Worm (Caenorhabditis elegans): ENCODE measurements around the gene C02B4.3.
A peak's percentile ranks its signal among the peaks of the same experiment; 100 is the strongest.

Gene C02B4.3

ce11 chrX:12663537-12663936, 3.9 kb upstream of the C02B4.3 start, which contains the start of gene nlp-76:
nlp-76 (minus strand) TSS chrX:12663903.
- TF ChIP-seq tra-4 (tag; optimal IDR thresholded peaks at IDR 0.05): no peak
- no peak for TF ChIP-seq ets-7 (tag; optimal IDR thresholded peaks at IDR 0.05)
- no peak for TF ChIP-seq flt-1 (GFP tag; IDR thresholded peaks at IDR 0.05)
- TF ChIP-seq ceh-36 (tag; optimal IDR thresholded peaks at IDR 0.05): no peak
- TF ChIP-seq scrt-1 (GFP tag; IDR thresholded peaks at IDR 0.05): no peak
- TF ChIP-seq B0310.2 (tag; optimal IDR thresholded peaks at IDR 0.05): no peak
- TF ChIP-seq sea-1 (GFP tag; conservative IDR thresholded peaks at IDR 0.05): no peak
- no peak for TF ChIP-seq ama-1 (optimal IDR thresholded peaks at IDR 0.05)
- no peak for TF ChIP-seq tbx-11 (GFP tag; IDR thresholded peaks at IDR 0.05)
- no peak for TF ChIP-seq ceh-13 (GFP tag; optimal IDR thresholded peaks at IDR 0.05)
- TF ChIP-seq F13C5.2 (tag; optimal IDR thresholded peaks at IDR 0.05): no peak
- no peak for TF ChIP-seq aly-1 (tag; optimal IDR thresholded peaks at IDR 0.05)
- no peak for TF ChIP-seq hnd-1 (tag; optimal IDR thresholded peaks at IDR 0.05)
- no peak for TF ChIP-seq hmg-4 (GFP tag; optimal IDR thresholded peaks at IDR 0.05)
- TF ChIP-seq hmbx-1 (tag; optimal IDR thresholded peaks at IDR 0.05): no peak

ce11 chrX:12663114-12663513, 3.5 kb upstream of the C02B4.3 start:
- TF ChIP-seq hmbx-1 (tag; optimal IDR thresholded peaks at IDR 0.05) (no peak), scrt-1 (GFP tag; IDR thresholded peaks at IDR 0.05) (no peak), sea-1 (GFP tag; conservative IDR thresholded peaks at IDR 0.05) (no peak), F13C5.2 (tag; optimal IDR thresholded peaks at IDR 0.05) (no peak), ceh-36 (tag; optimal IDR thresholded peaks at IDR 0.05) (no peak), tbx-11 (GFP tag; IDR thresholded peaks at IDR 0.05) (no peak), hmg-4 (GFP tag; optimal IDR thresholded peaks at IDR 0.05) (no peak), ama-1 (optimal IDR thresholded peaks at IDR 0.05) (no peak), hnd-1 (tag; optimal IDR thresholded peaks at IDR 0.05) (no peak), flt-1 (GFP tag; IDR thresholded peaks at IDR 0.05) (no peak), pes-1 (GFP tag; IDR thresholded peaks at IDR 0.05) (no peak), B0310.2 (tag; optimal IDR thresholded peaks at IDR 0.05) (no peak), tra-4 (tag; optimal IDR thresholded peaks at IDR 0.05) (no peak), aly-1 (tag; optimal IDR thresholded peaks at IDR 0.05) (no peak), ets-7 (tag; optimal IDR thresholded peaks at IDR 0.05) (no peak), ceh-13 (GFP tag; optimal IDR thresholded peaks at IDR 0.05) (no peak), tbx-37 (GFP tag; conservative IDR thresholded peaks at IDR 0.05) (no peak)

ce11 chrX:12661091-12661526, 1.5 kb upstream of the C02B4.3 start:
- TF ChIP-seq flt-1 (GFP tag; IDR thresholded peaks at IDR 0.05) (peak; percentile 82), hmbx-1 (tag; optimal IDR thresholded peaks at IDR 0.05) (peak; percentile 74), hnd-1 (tag; optimal IDR thresholded peaks at IDR 0.05) (peak; percentile 71), tbx-11 (GFP tag; IDR thresholded peaks at IDR 0.05) (peak; percentile 84), ceh-36 (tag; optimal IDR thresholded peaks at IDR 0.05) (peak; percentile 94), aly-1 (tag; optimal IDR thresholded peaks at IDR 0.05) (peak; percentile 97), tra-4 (tag; optimal IDR thresholded peaks at IDR 0.05) (peak; percentile 78), scrt-1 (GFP tag; IDR thresholded peaks at IDR 0.05) (peak; percentile 86), B0310.2 (tag; optimal IDR thresholded peaks at IDR 0.05) (peak; percentile 90), ama-1 (optimal IDR thresholded peaks at IDR 0.05) (no peak), hmg-4 (GFP tag; optimal IDR thresholded peaks at IDR 0.05) (peak; percentile 93), ets-7 (tag; optimal IDR thresholded peaks at IDR 0.05) (peak; percentile 62), ceh-13 (GFP tag; optimal IDR thresholded peaks at IDR 0.05) (peak; percentile 74), pes-1 (GFP tag; IDR thresholded peaks at IDR 0.05) (peak; percentile 90), tbx-37 (GFP tag; conservative IDR thresholded peaks at IDR 0.05) (peak; percentile 60), sea-1 (GFP tag; conservative IDR thresholded peaks at IDR 0.05) (peak; percentile 94), F13C5.2 (tag; optimal IDR thresholded peaks at IDR 0.05) (peak; percentile 91)

- TF ChIP-seq pes-1 (GFP tag; IDR thresholded peaks at IDR 0.05) (0 out of 2 replicates have a peak, but pooled peaks have one; percentile 49), tbx-37 (GFP tag; conservative IDR thresholded peaks at IDR 0.05) (no peak)
Observed at ce11 chrX:12656420-12657033, 3.1 kb downstream of the C02B4.3 start.

- no peak for TF ChIP-seq hmbx-1 (tag; optimal IDR thresholded peaks at IDR 0.05)
- no peak for TF ChIP-seq tbx-37 (GFP tag; conservative IDR thresholded peaks at IDR 0.05)
- TF ChIP-seq F13C5.2 (tag; optimal IDR thresholded peaks at IDR 0.05): no peak
- TF ChIP-seq scrt-1 (GFP tag; IDR thresholded peaks at IDR 0.05): no peak
- no peak for TF ChIP-seq pes-1 (GFP tag; IDR thresholded peaks at IDR 0.05)
- TF ChIP-seq hmg-4 (GFP tag; optimal IDR thresholded peaks at IDR 0.05): no peak
- no peak for TF ChIP-seq tbx-11 (GFP tag; IDR thresholded peaks at IDR 0.05)
- TF ChIP-seq ets-7 (tag; optimal IDR thresholded peaks at IDR 0.05): no peak
- no peak for TF ChIP-seq flt-1 (GFP tag; IDR thresholded peaks at IDR 0.05)
- TF ChIP-seq sea-1 (GFP tag; conservative IDR thresholded peaks at IDR 0.05): no peak
- no peak for TF ChIP-seq hnd-1 (tag; optimal IDR thresholded peaks at IDR 0.05)
- TF ChIP-seq B0310.2 (tag; optimal IDR thresholded peaks at IDR 0.05): no peak
- no peak for TF ChIP-seq ceh-36 (tag; optimal IDR thresholded peaks at IDR 0.05)
- TF ChIP-seq aly-1 (tag; optimal IDR thresholded peaks at IDR 0.05): no peak
Observed at ce11 chrX:12655339-12655875, 4.2 kb downstream of the C02B4.3 start.

ce11 chrX:12646546-12647167, 13.0 kb downstream of the C02B4.3 start, which contains the start of gene zmp-5:
zmp-5 (plus strand) TSS chrX:12647117.
- TF ChIP-seq aly-1 (tag; optimal IDR thresholded peaks at IDR 0.05) (no peak), pes-1 (GFP tag; IDR thresholded peaks at IDR 0.05) (no peak), ceh-36 (tag; optimal IDR thresholded peaks at IDR 0.05) (no peak), flt-1 (GFP tag; IDR thresholded peaks at IDR 0.05) (no peak), hmg-4 (GFP tag; optimal IDR thresholded peaks at IDR 0.05) (no peak), scrt-1 (GFP tag; IDR thresholded peaks at IDR 0.05) (no peak), ceh-13 (GFP tag; optimal IDR thresholded peaks at IDR 0.05) (no peak), ama-1 (optimal IDR thresholded peaks at IDR 0.05) (no peak)

- TF ChIP-seq ets-7 (tag; optimal IDR thresholded peaks at IDR 0.05) (no peak), tra-4 (tag; optimal IDR thresholded peaks at IDR 0.05) (no peak), ceh-13 (GFP tag; optimal IDR thresholded peaks at IDR 0.05) (no peak), scrt-1 (GFP tag; IDR thresholded peaks at IDR 0.05) (no peak), hnd-1 (tag; optimal IDR thresholded peaks at IDR 0.05) (no peak), flt-1 (GFP tag; IDR thresholded peaks at IDR 0.05) (no peak), B0310.2 (tag; optimal IDR thresholded peaks at IDR 0.05) (no peak), aly-1 (tag; optimal IDR thresholded peaks at IDR 0.05) (no peak), F13C5.2 (tag; optimal IDR thresholded peaks at IDR 0.05) (no peak), pes-1 (GFP tag; IDR thresholded peaks at IDR 0.05) (no peak), tbx-37 (GFP tag; conservative IDR thresholded peaks at IDR 0.05) (no peak), ceh-36 (tag; optimal IDR thresholded peaks at IDR 0.05) (no peak), ama-1 (optimal IDR thresholded peaks at IDR 0.05) (no peak), hmbx-1 (tag; optimal IDR thresholded peaks at IDR 0.05) (no peak), sea-1 (GFP tag; conservative IDR thresholded peaks at IDR 0.05) (no peak)
Observed at ce11 chrX:12645846-12646245, 13.8 kb downstream of the C02B4.3 start.

Measured in whole organism, early embryonic.